Fruit fly (Drosophila melanogaster): Measurements from ENCODE around the gene tnc.

Gene tnc

dm6 chr3R:24997287-24997686 is 13.1 kb downstream of the tnc start:
- TF ChIP-seq Sin3A (optimal IDR thresholded peaks at IDR 0.05): no peak
- no peak for TF ChIP-seq CG18619 (GFP tag; optimal IDR thresholded peaks at IDR 0.05)
- no peak for TF ChIP-seq scrt (GFP tag; optimal IDR thresholded peaks at IDR 0.05)
- TF ChIP-seq zen (tag; optimal IDR thresholded peaks at IDR 0.05): no peak
- no peak for TF ChIP-seq fu2 (GFP tag; optimal IDR thresholded peaks at IDR 0.05)
- TF ChIP-seq bowl (GFP tag; IDR thresholded peaks at IDR 0.05): no peak
- no peak for TF ChIP-seq CG10543 (GFP tag; optimal IDR thresholded peaks at IDR 0.05)
- TF ChIP-seq CG10565 (GFP tag; optimal IDR thresholded peaks at IDR 0.05): no peak
- TF ChIP-seq Meics (GFP tag; optimal IDR thresholded peaks at IDR 0.05): no peak
- TF ChIP-seq Xrp1 (GFP tag; IDR thresholded peaks at IDR 0.05): no peak
- TF ChIP-seq Dad (GFP tag; optimal IDR thresholded peaks at IDR 0.05): no peak
- no peak for TF ChIP-seq CG8924 (tag; optimal IDR thresholded peaks at IDR 0.05)
- no peak for TF ChIP-seq CG13296 (GFP tag; optimal IDR thresholded peaks at IDR 0.05)
- no peak for TF ChIP-seq pfk (GFP tag; optimal IDR thresholded peaks at IDR 0.05)
- TF ChIP-seq dysf (GFP tag; IDR thresholded peaks at IDR 0.05): no peak
- no peak for TF ChIP-seq Lim3 (GFP tag; IDR thresholded peaks at IDR 0.05)
- TF ChIP-seq CG3407 (GFP tag; optimal IDR thresholded peaks at IDR 0.05): no peak
- no peak for TF ChIP-seq CG14441 (GFP tag; IDR thresholded peaks at IDR 0.05)

- peak; percentile 76 for TF ChIP-seq Ets65A (GFP tag)
- TF ChIP-seq CG17361 (GFP tag; IDR thresholded peaks at IDR 0.05): no peak
Observed at dm6 chr3R:24999575-24999974, 15.4 kb downstream of the tnc start.

DNA sequence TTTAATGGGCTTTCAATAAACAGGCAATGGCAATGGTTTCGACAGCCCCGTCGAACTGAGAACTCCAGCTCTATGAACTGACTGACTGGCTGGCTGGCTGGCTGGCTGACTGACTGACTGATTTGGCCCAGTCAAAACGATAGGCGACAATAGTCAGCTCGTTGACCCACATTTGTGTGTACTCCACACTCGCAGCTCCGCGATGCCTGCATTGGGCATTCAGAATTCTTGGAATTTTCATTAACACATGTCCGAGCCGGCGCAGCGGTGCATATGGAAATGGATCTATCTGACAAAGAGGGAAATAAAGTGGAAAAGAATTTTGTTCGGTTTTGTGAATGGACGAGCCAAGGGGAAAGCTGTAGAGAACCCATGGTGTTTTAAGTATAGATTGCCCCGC is 18.1 kb downstream of the tnc start:
- TF ChIP-seq CG6689 (GFP tag; IDR thresholded peaks at IDR 0.05) (no peak), Sin3A (optimal IDR thresholded peaks at IDR 0.05) (no peak), gce (GFP tag; IDR thresholded peaks at IDR 0.05) (no peak), pnt (GFP tag; optimal IDR thresholded peaks at IDR 0.05) (no peak), CG14050 (GFP tag; IDR thresholded peaks at IDR 0.05) (no peak), Meics (GFP tag; optimal IDR thresholded peaks at IDR 0.05) (no peak), Blimp-1 (GFP tag; optimal IDR thresholded peaks at IDR 0.05) (no peak), CG11093 (GFP tag; IDR thresholded peaks at IDR 0.05) (no peak), slou (GFP tag; optimal IDR thresholded peaks at IDR 0.05) (no peak), Dip2 (GFP tag; IDR thresholded peaks at IDR 0.05) (no peak), CG10209 (GFP tag; optimal IDR thresholded peaks at IDR 0.05) (peak; percentile 43), CG9932 (GFP tag; IDR thresholded peaks at IDR 0.05) (no peak), Mrtf (GFP tag; IDR thresholded peaks at IDR 0.05) (no peak), slp2 (GFP tag; optimal IDR thresholded peaks at IDR 0.05) (no peak), usp (GFP tag; optimal IDR thresholded peaks at IDR 0.05) (no peak), stc (GFP tag; IDR thresholded peaks at IDR 0.05) (no peak), Mad (GFP tag; optimal IDR thresholded peaks at IDR 0.05) (no peak), Stat92E (GFP tag; optimal IDR thresholded peaks at IDR 0.05) (peak in 1 of 3 experiments; percentile 98), ftz-f1 (GFP tag; optimal IDR thresholded peaks at IDR 0.05) (no peak), mld (GFP tag; IDR thresholded peaks at IDR 0.05; ENCODE audit: partially characterized antibody) (no peak), CoRest (tag; optimal IDR thresholded peaks at IDR 0.05) (no peak), kni (GFP tag; optimal IDR thresholded peaks at IDR 0.05) (peak; percentile 73), Pdp1 (GFP tag; optimal IDR thresholded peaks at IDR 0.05) (no peak), nom (GFP tag; optimal IDR thresholded peaks at IDR 0.05) (no peak), sd (tag; optimal IDR thresholded peaks at IDR 0.05) (peak; percentile 45), Hey (tag; optimal IDR thresholded peaks at IDR 0.05) (no peak), CG4820 (GFP tag; optimal IDR thresholded peaks at IDR 0.05) (no peak), Ets97D (GFP tag; optimal IDR thresholded peaks at IDR 0.05) (no peak), Rfx (GFP tag; IDR thresholded peaks at IDR 0.05) (no peak), twi (tag; optimal IDR thresholded peaks at IDR 0.05) (peak; percentile 0), slbo (GFP tag; IDR thresholded peaks at IDR 0.05) (peak; percentile 25; the same call in 1 of the 2 replicates), sens (GFP tag) (no peak), sim (GFP tag; IDR thresholded peaks at IDR 0.05) (no peak)
